Worm (Caenorhabditis elegans) whole organism, midembryonic: ENCODE results near the gene nas-14.

ENCODE experiments used
- T22C8.4 ChIP-seq: fragments of 200-800 bp; sonication (Bioruptor generic); IDR thresholded peaks from 2 replicates; pipeline ENCODE4 v1.3.6; 2022; ENCODE audit warnings: missing genetic modification characterization, missing compliant biosample characterization
- cog-1 ChIP-seq: sonication (generic microtip); optimal IDR thresholded peaks from 2 replicates; lab custom pipeline; 2016; ENCODE audit warnings: missing genetic modification characterization, missing compliant biosample characterization
- flt-1 ChIP-seq: fragments of 200-800 bp; sonication (Bioruptor generic); IDR thresholded peaks from 2 replicates; pipeline ENCODE4 v1.3.6; 2022; ENCODE audit warnings: missing genetic modification characterization, missing compliant biosample characterization
- klf-2 ChIP-seq: fragments of 200-800 bp; sonication (Bioruptor generic); conservative IDR thresholded peaks from 2 replicates; pipeline ENCODE4 v1.3.6; 2022; ENCODE audit warnings: missing genetic modification reagents, missing genetic modification characterization, missing compliant biosample characterization
- med-1 ChIP-seq: sonication (generic microtip); optimal IDR thresholded peaks from 2 replicates; lab custom pipeline; 2017; ENCODE audit warnings: missing genetic modification characterization, mild to moderate bottlenecking, missing compliant biosample characterization, antibody characterized with exemption, missing genetic modification reagents; ENCODE audit not compliant: insufficient read depth
- ref-1 ChIP-seq: fragments of 200-800 bp; sonication (Bioruptor generic); conservative IDR thresholded peaks from 2 replicates; pipeline ENCODE4 v1.3.6; 2022; ENCODE audit warnings: missing genetic modification reagents, missing genetic modification characterization, missing compliant biosample characterization
- tab-1 ChIP-seq: fragments of 200-800 bp; sonication (Bioruptor generic); IDR thresholded peaks from 2 replicates; pipeline ENCODE4 v1.3.6; 2022; ENCODE audit warnings: missing genetic modification characterization, missing compliant biosample characterization
- ztf-23 ChIP-seq: fragments of 200-800 bp; sonication (Bioruptor generic); IDR thresholded peaks from 2 replicates; pipeline ENCODE4 v1.3.6; 2022; ENCODE audit warnings: missing genetic modification reagents, missing genetic modification characterization, missing compliant biosample characterization
- ztf-29 ChIP-seq: fragments of 200-800 bp; sonication (Bioruptor generic); IDR thresholded peaks from 2 replicates; pipeline ENCODE4 v1.3.6; 2022; ENCODE audit warnings: missing genetic modification reagents, missing genetic modification characterization, missing compliant biosample characterization

Gene nas-14

ce11 chrIV:13204037-13204436 lies 33.7 kb downstream of the nas-14 start, which contains the start of gene ced-3:
TSS of gene ced-3 (minus strand) at chrIV:13204137.
- TF ChIP-seq ztf-29 (no peak), ref-1 (GFP tag; lab: Robert Waterston, UW) (no peak), T22C8.4 (GFP tag; lab: Robert Waterston, UW) (no peak), cog-1 (tag; lab: Kevin White, UChicago) (no peak)

- TF ChIP-seq cog-1 (tag; lab: Kevin White, UChicago) (peak; percentile 21), klf-2 (no peak), ztf-29 (no peak), flt-1 (GFP tag; lab: Robert Waterston, UW) (no peak), tab-1 (no peak), T22C8.4 (GFP tag; lab: Robert Waterston, UW) (no peak), ref-1 (GFP tag; lab: Robert Waterston, UW) (no peak)
These were observed 35.5 kb downstream of the nas-14 start for ce11 chrIV:13205891-13206290.

ce11 chrIV:13209566-13209965 lies 39.2 kb downstream of the nas-14 start, which contains the start of gene C48D1.9:
TSS of gene C48D1.9 (minus strand) at chrIV:13209666.
- TF ChIP-seq flt-1 (GFP tag; lab: Robert Waterston, UW), result no peak
- TF ChIP-seq cog-1 (tag; lab: Kevin White, UChicago), result no peak
- TF ChIP-seq klf-2, result no peak
- TF ChIP-seq med-1, result no peak

- TF ChIP-seq ref-1 (GFP tag; lab: Robert Waterston, UW) (no peak), ztf-23 (GFP tag; lab: Robert Waterston, UW) (no peak), ztf-29 (no peak), T22C8.4 (GFP tag; lab: Robert Waterston, UW) (no peak), med-1 (no peak), cog-1 (tag; lab: Kevin White, UChicago) (no peak), klf-2 (no peak), tab-1 (no peak), flt-1 (GFP tag; lab: Robert Waterston, UW) (no peak)
These were observed 44.1 kb downstream of the nas-14 start, which contains the start of gene cho-1 for ce11 chrIV:13214466-13214865. TSS of gene cho-1 (minus strand) at chrIV:13214566.

ce11 chrIV:13220594-13220993 lies 50.3 kb downstream of the nas-14 start:
- no peak for TF ChIP-seq cog-1 (tag; lab: Kevin White, UChicago)
- TF ChIP-seq flt-1 (GFP tag; lab: Robert Waterston, UW), result no peak
- TF ChIP-seq tab-1, result no peak
- TF ChIP-seq T22C8.4 (GFP tag; lab: Robert Waterston, UW), result no peak
- TF ChIP-seq ztf-23 (GFP tag; lab: Robert Waterston, UW), result no peak
- no peak for TF ChIP-seq med-1
- TF ChIP-seq ztf-29, result no peak
- TF ChIP-seq ref-1 (GFP tag; lab: Robert Waterston, UW), result no peak
- no peak for TF ChIP-seq klf-2

ce11 chrIV:13221657-13222056 lies 51.3 kb downstream of the nas-14 start, which contains the start of gene C48D1.5:
TSS of gene C48D1.5 (plus strand) at chrIV:13221957.
- TF ChIP-seq klf-2 (no peak), ztf-23 (GFP tag; lab: Robert Waterston, UW) (no peak), T22C8.4 (GFP tag; lab: Robert Waterston, UW) (no peak), med-1 (no peak), ref-1 (GFP tag; lab: Robert Waterston, UW) (no peak), ztf-29 (no peak), cog-1 (tag; lab: Kevin White, UChicago) (no peak), tab-1 (no peak), flt-1 (GFP tag; lab: Robert Waterston, UW) (no peak)
